Worm (Caenorhabditis elegans) whole organism, L1 larva: Measurements from ENCODE around the gene nhr-223.
"Not testable (repeated sequence)": the region's sequence is repeated elsewhere in the genome, so short reads cannot be mapped to it uniquely, and the experiment has no call there.

Experiments used
- F16B12.6 ChIP-seq: fragments of 150-350 bp; optimal IDR thresholded peaks from 2 replicates; lab custom pipeline; 2014; ENCODE audit warnings: missing biosample characterization, missing genetic modification characterization
- alr-1 ChIP-seq: fragments of 200-800 bp; sonication (Bioruptor generic); optimal IDR thresholded peaks from 2 replicates; lab custom pipeline; 2018; ENCODE audit warnings: borderline replicate concordance, mild to moderate bottlenecking, missing genetic modification characterization, missing compliant biosample characterization
- aly-2 ChIP-seq: fragments of 150-350 bp; optimal IDR thresholded peaks from 2 replicates; lab custom pipeline; 2014; ENCODE audit warnings: missing biosample characterization, missing genetic modification characterization
- ama-1 ChIP-seq: fragments of 150-350 bp; optimal IDR thresholded peaks from 2 replicates; lab custom pipeline; 2014
- blmp-1 ChIP-seq: fragments of 150-350 bp; optimal IDR thresholded peaks from 2 replicates; lab custom pipeline; 2014; ENCODE audit warnings: missing biosample characterization, missing genetic modification characterization
- ceh-82 ChIP-seq, 3 experiments: fragments of 150-350 bp in 1 of 3; sonication (generic microtip) in 2 of 3; optimal IDR thresholded peaks; 2 replicates each; lab custom pipeline; 2014 to 2017; ENCODE audit warnings: missing biosample characterization in 3 of 3, missing genetic modification characterization in 3 of 3
- dpl-1 ChIP-seq, 3 experiments: fragments of 150-350 bp in 2 of 3; sonication (generic microtip) in 1 of 3; optimal IDR thresholded peaks; 2 replicates each; lab custom pipeline; 2014 to 2017; ENCODE audit warnings: missing biosample characterization in 3 of 3, missing genetic modification characterization in 3 of 3, missing genetic modification reagents in 3 of 3
- efl-1 ChIP-seq, 4 experiments: fragments of 150-350 bp; optimal IDR thresholded peaks in 3 of 4; peaks in 1 of 4; 1 replicate in 1 of 4; 2 replicates in 3 of 4; lab custom pipeline; 2014; ENCODE audit warnings: missing biosample characterization in 2 of 4, missing genetic modification characterization in 2 of 4, missing genetic modification reagents in 2 of 4
- egl-13 ChIP-seq: sonication (generic microtip); optimal IDR thresholded peaks from 2 replicates; lab custom pipeline; 2016; ENCODE audit warnings: missing genotype, missing genetic modification reagents, missing genetic modification characterization, missing compliant biosample characterization
- elt-2 ChIP-seq: sonication (generic microtip); optimal IDR thresholded peaks from 2 replicates; lab custom pipeline; 2016; ENCODE audit warnings: missing genetic modification characterization, mild to moderate bottlenecking, inconsistent platforms, missing compliant biosample characterization, missing genetic modification reagents
- fkh-10 ChIP-seq: sonication (generic microtip); optimal IDR thresholded peaks from 2 replicates; lab custom pipeline; 2017; ENCODE audit warnings: missing biosample characterization, missing genetic modification reagents, missing genetic modification characterization
- hlh-17 ChIP-seq: fragments of 200-800 bp; sonication (Bioruptor generic); optimal IDR thresholded peaks from 2 replicates; lab custom pipeline; 2018; ENCODE audit warnings: missing genetic modification characterization, mild to moderate bottlenecking, missing compliant biosample characterization, moderate library complexity, borderline replicate concordance
- hlh-4 ChIP-seq: sonication (generic microtip); optimal IDR thresholded peaks from 2 replicates; lab custom pipeline; 2016; ENCODE audit warnings: mild to moderate bottlenecking, missing genetic modification characterization, missing compliant biosample characterization
- hpl-2 ChIP-seq: fragments of 150-350 bp; optimal IDR thresholded peaks from 2 replicates; lab custom pipeline; 2014; ENCODE audit warnings: missing biosample characterization, missing genetic modification reagents, missing genetic modification characterization
- lin-35 ChIP-seq, 2 experiments: fragments of 150-350 bp; optimal IDR thresholded peaks; 2 replicates each; lab custom pipeline; 2014; ENCODE audit warnings: missing biosample characterization in 2 of 2, missing genetic modification characterization in 2 of 2, missing genetic modification reagents in 2 of 2
- mab-9 ChIP-seq: fragments of 200-800 bp; sonication (Bioruptor generic); IDR thresholded peaks from 2 replicates; pipeline ENCODE4 v1.3.6; 2022; ENCODE audit warnings: missing genetic modification reagents, missing genetic modification characterization, missing compliant biosample characterization
- mdl-1 ChIP-seq, 2 experiments: fragments of 150-350 bp; optimal IDR thresholded peaks; 2 replicates each; lab custom pipeline; 2014 to 2017; ENCODE audit warnings: missing biosample characterization in 2 of 2, missing genetic modification characterization in 2 of 2, inconsistent platforms in 1 of 2
- mef-2 ChIP-seq: fragments of 150-350 bp; optimal IDR thresholded peaks from 2 replicates; lab custom pipeline; 2014; ENCODE audit warnings: missing biosample characterization, missing genetic modification characterization
- mep-1 ChIP-seq: fragments of 150-350 bp; optimal IDR thresholded peaks from 2 replicates; lab custom pipeline; 2014; ENCODE audit warnings: missing biosample characterization, missing genetic modification characterization
- nhr-11 ChIP-seq: fragments of 150-350 bp; optimal IDR thresholded peaks from 2 replicates; lab custom pipeline; 2014; ENCODE audit warnings: missing biosample characterization, missing genetic modification characterization
- nhr-12 ChIP-seq: sonication (generic microtip); optimal IDR thresholded peaks from 2 replicates; lab custom pipeline; 2017; ENCODE audit warnings: missing biosample characterization, missing genetic modification characterization
- nhr-28 ChIP-seq: fragments of 150-350 bp; optimal IDR thresholded peaks from 2 replicates; lab custom pipeline; 2014; ENCODE audit warnings: missing biosample characterization, missing genetic modification characterization
- nhr-85 ChIP-seq: sonication (generic microtip); peaks from one replicate; lab custom pipeline; 2016; ENCODE audit warnings: missing genetic modification characterization, inconsistent platforms, missing compliant biosample characterization
- skn-1 ChIP-seq: fragments of 150-350 bp; optimal IDR thresholded peaks from 2 replicates; lab custom pipeline; 2014; ENCODE audit warnings: missing biosample characterization, missing genetic modification characterization
- snpc-4 ChIP-seq: fragments of 150-350 bp; optimal IDR thresholded peaks from 2 replicates; lab custom pipeline; 2014; ENCODE audit warnings: missing biosample characterization, missing genetic modification characterization
- snu-23 ChIP-seq: sonication (generic microtip); optimal IDR thresholded peaks from 2 replicates; lab custom pipeline; 2016; ENCODE audit warnings: missing genetic modification characterization, missing compliant biosample characterization
- sptf-1 ChIP-seq: fragments of 150-350 bp; optimal IDR thresholded peaks from 2 replicates; lab custom pipeline; 2014; ENCODE audit warnings: missing biosample characterization, missing genetic modification characterization
- tbx-2 ChIP-seq: sonication (generic microtip); optimal IDR thresholded peaks from 2 replicates; lab custom pipeline; 2016; ENCODE audit warnings: missing genetic modification characterization, missing compliant biosample characterization
- unc-30 ChIP-seq: sonication (generic microtip); optimal IDR thresholded peaks from 2 replicates; lab custom pipeline; 2017; ENCODE audit warnings: missing biosample characterization, missing genetic modification characterization
- unc-98 ChIP-seq: fragments of 200-800 bp; sonication (Bioruptor generic); IDR thresholded peaks from 2 replicates; pipeline ENCODE4 v1.3.6; 2022; ENCODE audit warnings: missing genetic modification characterization, missing compliant biosample characterization
- xbp-1 ChIP-seq: sonication (generic microtip); optimal IDR thresholded peaks from 2 replicates; lab custom pipeline; 2016; ENCODE audit warnings: missing genetic modification characterization, missing compliant biosample characterization
- zag-1 ChIP-seq: fragments of 150-350 bp; optimal IDR thresholded peaks from 2 replicates; lab custom pipeline; 2014; ENCODE audit warnings: missing biosample characterization, missing genetic modification characterization
- ztf-4 ChIP-seq: fragments of 150-350 bp; optimal IDR thresholded peaks from 2 replicates; lab custom pipeline; 2014; ENCODE audit warnings: missing biosample characterization, missing genetic modification characterization

Gene nhr-223

DNA sequence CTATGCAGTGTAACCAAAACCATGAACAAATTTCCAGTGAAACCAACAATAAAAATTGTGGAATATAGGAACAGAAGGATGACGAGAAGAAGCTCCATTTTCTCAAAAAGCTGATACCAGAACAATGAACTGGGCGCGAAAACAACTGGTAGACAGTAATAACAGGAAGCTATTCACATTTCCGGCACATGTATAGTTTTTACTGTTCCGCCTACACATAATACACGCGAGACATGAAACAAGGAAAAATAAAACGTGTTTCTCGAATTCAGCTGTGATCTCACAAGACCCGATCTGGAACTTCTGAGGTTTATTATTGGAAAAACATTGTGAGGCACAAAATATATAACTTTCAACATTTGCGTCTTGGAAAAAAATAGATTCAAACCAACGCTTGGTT, 13.4 kb downstream of the nhr-223 start, which contains the start of gene srsx-36 (continued):
- no peak for TF ChIP-seq unc-30
- no peak for TF ChIP-seq xbp-1 (tag; lab: Kevin White, UChicago)

DNA sequence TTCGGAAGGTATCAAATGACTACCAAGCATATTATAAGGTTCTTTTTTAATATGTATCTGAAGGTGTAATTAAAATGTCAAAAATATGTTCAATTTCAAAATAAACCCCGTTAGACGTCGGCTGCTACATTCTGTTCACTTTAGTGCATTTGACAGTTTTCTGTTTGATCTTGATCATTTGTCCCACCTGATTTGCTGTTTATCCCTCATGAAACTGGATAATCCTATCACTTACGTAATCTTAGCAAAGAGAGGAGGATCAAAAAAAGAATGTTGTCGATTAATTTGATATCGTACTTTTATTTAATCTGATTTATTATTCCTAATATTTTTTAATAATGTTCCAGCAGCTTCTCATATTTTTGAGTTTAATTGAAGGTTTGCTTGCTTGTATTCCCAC, 14.3 kb downstream of the nhr-223 start, which contains the start of gene F54B8.1:
Gene F54B8.1, plus strand, starts transcription at position 301 of the 400 bp plus-strand sequence.
- TF ChIP-seq mab-9 (no peak), ceh-82 (tag; optimal IDR thresholded peaks at IDR 0.05; lab: Kevin White, UChicago) (no peak), dpl-1 (GFP tag; optimal IDR thresholded peaks at IDR 0.05; lab: Kevin White, UChicago) (no peak), ztf-4 (tag; lab: Kevin White, UChicago) (no peak), nhr-11 (tag; lab: Kevin White, UChicago) (no peak), unc-30 (no peak), nhr-85 (tag; lab: Kevin White, UChicago) (no peak), alr-1 (tag; lab: Kevin White, UChicago) (no peak), tbx-2 (tag; lab: Kevin White, UChicago) (no peak), efl-1 (optimal IDR thresholded peaks at IDR 0.05; lab: Kevin White, UChicago) (no peak), efl-1 (GFP tag; optimal IDR thresholded peaks at IDR 0.05 in 1 of 2; lab: Kevin White, UChicago) (no peak), hlh-4 (tag; lab: Kevin White, UChicago) (no peak), nhr-12 (tag; lab: Kevin White, UChicago) (no peak), unc-98 (GFP tag; lab: Robert Waterston, UW) (no peak), elt-2 (tag; lab: Kevin White, UChicago) (no peak), skn-1 (no peak), snpc-4 (tag; lab: Kevin White, UChicago) (no peak), snu-23 (GFP tag; lab: Kevin White, UChicago) (no peak), aly-2 (tag; lab: Kevin White, UChicago) (no peak)
- TF ChIP-seq, all 84 proteins: peak for 0

DNA sequence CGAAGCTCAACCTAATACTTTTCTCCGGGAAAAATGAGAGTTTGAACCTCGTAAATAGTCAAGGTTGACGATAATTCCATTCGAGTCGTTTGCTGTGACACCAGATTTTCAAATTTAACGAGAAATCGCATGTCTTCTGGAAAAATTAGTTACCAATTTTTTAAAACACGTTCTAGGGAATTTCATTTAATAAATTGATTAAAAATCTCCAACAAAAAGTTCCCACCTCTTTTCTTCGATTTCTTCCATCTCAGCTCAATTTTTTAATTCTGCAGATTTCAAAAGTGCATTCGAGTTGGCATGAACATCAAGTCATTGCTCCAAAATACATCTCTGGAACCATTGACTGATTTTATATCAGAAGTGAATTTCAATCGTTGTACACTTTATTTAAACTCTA, 15.8 kb downstream of the nhr-223 start, which contains the start of gene nhr-282:
Gene nhr-282, plus strand, starts transcription at position 301 of the 400 bp plus-strand sequence.
- not testable (repeated sequence) for TF ChIP-seq nhr-28 (tag; lab: Kevin White, UChicago); alr-1 (tag; lab: Kevin White, UChicago); sptf-1

DNA sequence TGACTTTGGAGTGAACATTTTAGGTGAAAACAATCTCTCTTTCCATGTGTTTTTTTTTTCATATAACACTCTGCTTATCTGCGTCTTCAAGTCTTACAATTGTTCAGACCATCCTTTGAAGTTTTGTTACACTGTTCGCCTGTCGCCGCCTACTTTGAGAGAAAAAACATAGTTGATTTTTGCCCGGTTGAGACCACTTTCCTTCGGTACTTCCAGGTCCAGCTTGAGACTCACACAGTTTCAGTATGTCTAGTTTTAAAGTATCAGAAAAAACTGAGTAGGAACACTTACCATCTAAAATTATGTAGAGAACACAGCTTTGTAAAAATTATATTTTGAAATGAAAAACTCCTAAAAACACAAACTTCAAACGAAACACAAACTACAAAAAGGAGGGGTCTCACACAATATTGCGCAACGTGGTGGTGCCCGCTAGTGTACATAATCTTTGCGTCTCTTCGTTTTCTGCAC, 19.8 kb downstream of the nhr-223 start, which contains the start of the genes fbxa-69 and F54B8.4:
Gene fbxa-69, minus strand, starts transcription at position 10 of the 471 bp plus-strand sequence.
Gene F54B8.4, plus strand, starts transcription at position 421 of the 471 bp plus-strand sequence.
- peak; percentile 31 for TF ChIP-seq nhr-85 (tag; lab: Kevin White, UChicago)
- no peak for TF ChIP-seq efl-1 (optimal IDR thresholded peaks at IDR 0.05; lab: Kevin White, UChicago)
- peak in 1 of 2 experiments; percentile 92 for TF ChIP-seq efl-1 (GFP tag; optimal IDR thresholded peaks at IDR 0.05 in 1 of 2; lab: Kevin White, UChicago)
- TF ChIP-seq lin-35 (GFP tag; optimal IDR thresholded peaks at IDR 0.05; lab: Kevin White, UChicago): peak in 1 of 2 experiments; percentile 5
- TF ChIP-seq hpl-2 (GFP tag; lab: Kevin White, UChicago): no peak
- peak; percentile 46 for TF ChIP-seq blmp-1 (tag; lab: Kevin White, UChicago)
- no peak for TF ChIP-seq mdl-1 (tag; optimal IDR thresholded peaks at IDR 0.05; lab: Kevin White, UChicago)

DNA sequence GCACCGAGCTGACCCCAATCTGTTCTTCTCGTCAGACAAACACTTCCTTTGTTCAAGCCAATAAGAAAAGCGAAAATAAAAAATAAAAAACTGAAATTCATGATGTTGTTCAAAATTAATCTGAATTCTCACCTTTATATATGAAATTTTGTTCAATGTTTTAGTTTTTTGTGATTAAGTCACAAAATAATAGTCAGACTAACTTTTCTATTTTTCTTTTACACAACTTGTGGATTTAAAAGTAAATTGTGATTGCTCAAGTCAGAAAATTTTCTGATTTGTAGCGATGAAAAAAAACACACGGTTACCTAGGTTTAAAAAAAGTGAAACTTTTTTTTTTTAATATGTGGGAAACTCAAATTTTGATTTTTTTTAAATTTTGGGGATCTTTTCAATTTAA, 21.6 kb downstream of the nhr-223 start, which contains the start of gene abf-3:
Gene abf-3, minus strand, starts transcription at position 101 of the 400 bp plus-strand sequence.
- TF ChIP-seq fkh-10 (GFP tag; lab: Kevin White, UChicago): no peak
- TF ChIP-seq ama-1 (lab: Kevin White, UChicago): no peak
- TF ChIP-seq F16B12.6 (tag; lab: Kevin White, UChicago): no peak
- TF ChIP-seq hlh-17 (GFP tag; lab: Kevin White, UChicago): no peak

DNA sequence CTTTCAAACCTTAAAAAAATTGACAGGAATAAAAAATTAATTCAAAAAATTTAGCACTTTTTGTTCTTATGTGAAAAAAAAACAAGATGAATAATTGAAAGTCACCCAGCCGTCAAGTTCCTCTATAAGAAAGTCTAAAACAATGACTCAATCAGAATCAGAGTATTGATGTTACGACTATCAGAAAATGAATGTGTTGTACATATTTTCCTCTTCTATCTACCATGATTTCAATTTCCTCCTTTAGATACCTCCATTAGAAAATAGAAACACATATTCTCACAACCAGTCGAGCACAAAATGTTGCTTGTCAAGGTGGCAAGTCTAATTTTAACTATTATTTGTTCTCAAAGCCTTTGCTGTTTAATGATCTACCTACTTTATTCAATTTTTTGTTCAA, 23.8 kb downstream of the nhr-223 start, which contains the start of gene srbc-48:
Gene srbc-48, plus strand, starts transcription at position 301 of the 400 bp plus-strand sequence.
- TF ChIP-seq mef-2 (no peak), zag-1 (tag; lab: Kevin White, UChicago) (no peak), mep-1 (no peak), egl-13 (tag; lab: Kevin White, UChicago) (no peak), elt-2 (tag; lab: Kevin White, UChicago) (no peak)
- TF ChIP-seq, all 84 proteins: peak for 0
